Worm (Caenorhabditis elegans): ENCODE measurements around the gene F42H10.2.

The F42H10.2 gene

ce11 chrIII:8443557-8444131 lies 46.8 kb upstream of the F42H10.2 start, which contains the start of gene ufbp-1 (continued):
- TF ChIP-seq ztf-4 (tag; optimal IDR thresholded peaks at IDR 0.05): peak; percentile 92
- TF ChIP-seq tbx-2 (tag; optimal IDR thresholded peaks at IDR 0.05): no peak
- TF ChIP-seq dpl-1 (GFP tag; optimal IDR thresholded peaks at IDR 0.05): peak; percentile 24 to 65 (median 44)
- TF ChIP-seq C34B4.2 (tag; optimal IDR thresholded peaks at IDR 0.05): no peak
- peak; percentile 68 for TF ChIP-seq blmp-1 (tag; optimal IDR thresholded peaks at IDR 0.05)

- no peak for TF ChIP-seq blmp-1 (tag; optimal IDR thresholded peaks at IDR 0.05)
- no peak for TF ChIP-seq ztf-4 (tag; optimal IDR thresholded peaks at IDR 0.05)
- no peak for TF ChIP-seq fkh-8 (tag; optimal IDR thresholded peaks at IDR 0.05)
- TF ChIP-seq ama-1 (optimal IDR thresholded peaks at IDR 0.05): peak; percentile 70
- TF ChIP-seq jun-1 (tag; optimal IDR thresholded peaks at IDR 0.05): no peak
- no peak for TF ChIP-seq pag-3 (tag; optimal IDR thresholded peaks at IDR 0.05; ENCODE audit: borderline replicate concordance, insufficient read depth)
- no peak for TF ChIP-seq egl-13 (tag; optimal IDR thresholded peaks at IDR 0.05)
- no peak for TF ChIP-seq efl-3 (GFP tag; optimal IDR thresholded peaks at IDR 0.05)
- peak; percentile 54 for TF ChIP-seq aly-2 (tag; optimal IDR thresholded peaks at IDR 0.05)
- no peak for TF ChIP-seq C16A3.4 (tag; optimal IDR thresholded peaks at IDR 0.05)
- TF ChIP-seq skn-1 (tag; optimal IDR thresholded peaks at IDR 0.05): peak; percentile 30
- TF ChIP-seq mdl-1 (tag; optimal IDR thresholded peaks at IDR 0.05): no peak
- TF ChIP-seq elt-3 (tag; optimal IDR thresholded peaks at IDR 0.05): no peak
- TF ChIP-seq zip-4 (GFP tag; optimal IDR thresholded peaks at IDR 0.05): no peak
- TF ChIP-seq nhr-28 (tag; optimal IDR thresholded peaks at IDR 0.05): no peak
- no peak for TF ChIP-seq nhr-84 (tag; optimal IDR thresholded peaks at IDR 0.05)
- no peak for TF ChIP-seq ces-1 (GFP tag; optimal IDR thresholded peaks at IDR 0.05)
- TF ChIP-seq F16B12.6 (tag; optimal IDR thresholded peaks at IDR 0.05): no peak
- no peak for TF ChIP-seq Y116A8C.19 (tag; optimal IDR thresholded peaks at IDR 0.05; ENCODE audit: borderline replicate concordance)
- no peak for TF ChIP-seq rnt-1 (tag; optimal IDR thresholded peaks at IDR 0.05)
These were observed 45.9 kb upstream of the F42H10.2 start for ce11 chrIII:8444433-8445090.

ce11 chrIII:8446061-8446460 lies 44.4 kb upstream of the F42H10.2 start:
- TF ChIP-seq isw-1 (GFP tag; IDR thresholded peaks at IDR 0.05): no peak
- no peak for TF ChIP-seq fkh-8 (tag; optimal IDR thresholded peaks at IDR 0.05)
- no peak for TF ChIP-seq xbp-1 (tag; optimal IDR thresholded peaks at IDR 0.05)
- TF ChIP-seq mep-1 (tag; optimal IDR thresholded peaks at IDR 0.05): peak; percentile 53

- TF ChIP-seq C16A3.4 (tag; optimal IDR thresholded peaks at IDR 0.05): no peak
- TF ChIP-seq mdl-1 (tag; optimal IDR thresholded peaks at IDR 0.05): no peak
- no peak for TF ChIP-seq swsn-7 (tag; optimal IDR thresholded peaks at IDR 0.05)
- TF ChIP-seq F16B12.6 (tag; optimal IDR thresholded peaks at IDR 0.05): no peak
- TF ChIP-seq mep-1 (tag; optimal IDR thresholded peaks at IDR 0.05): no peak
- no peak for TF ChIP-seq hlh-4 (tag; optimal IDR thresholded peaks at IDR 0.05)
- no peak for TF ChIP-seq elt-2 (tag; optimal IDR thresholded peaks at IDR 0.05)
- no peak for TF ChIP-seq hlh-17 (GFP tag; optimal IDR thresholded peaks at IDR 0.05; ENCODE audit: borderline replicate concordance)
- TF ChIP-seq lin-15B (tag; optimal IDR thresholded peaks at IDR 0.05): no peak
These were observed 43.9 kb upstream of the F42H10.2 start, which contains the start of gene hsp-110 for ce11 chrIII:8446534-8446933. TSS of gene hsp-110 (minus strand) at chrIII:8446909.

- no peak for TF ChIP-seq ets-5 (GFP tag; IDR thresholded peaks at IDR 0.05)
- TF ChIP-seq lsy-2 (tag; optimal IDR thresholded peaks at IDR 0.05): peak; percentile 97
- TF ChIP-seq egl-27 (tag; optimal IDR thresholded peaks at IDR 0.05): peak in 1 of 2 experiments; percentile 30
- peak; percentile 89 for TF ChIP-seq zip-4 (GFP tag; optimal IDR thresholded peaks at IDR 0.05)
- TF ChIP-seq ceh-88 (GFP tag; IDR thresholded peaks at IDR 0.05): peak; percentile 90
- peak; percentile 87 to 89 (median 89) for TF ChIP-seq dpl-1 (GFP tag; optimal IDR thresholded peaks at IDR 0.05)
- peak; percentile 63 for TF ChIP-seq zag-1 (tag; optimal IDR thresholded peaks at IDR 0.05)
- TF ChIP-seq aha-1 (tag; optimal IDR thresholded peaks at IDR 0.05): peak; percentile 71
- TF ChIP-seq pqm-1 (tag; optimal IDR thresholded peaks at IDR 0.05): peak; percentile 53
- peak; percentile 43 for TF ChIP-seq vab-15 (tag; optimal IDR thresholded peaks at IDR 0.05)
- peak; percentile 96 for TF ChIP-seq lin-15B (tag; optimal IDR thresholded peaks at IDR 0.05)
- TF ChIP-seq mab-9 (GFP tag; IDR thresholded peaks at IDR 0.05): peak; percentile 96
- TF ChIP-seq lin-35 (GFP tag; optimal IDR thresholded peaks at IDR 0.05): peak; percentile 93
- peak; percentile 65; the same call in 1 of the 2 replicates for TF ChIP-seq unc-98 (GFP tag; IDR thresholded peaks at IDR 0.05)
- TF ChIP-seq unc-86 (tag; optimal IDR thresholded peaks at IDR 0.05): peak; percentile 95
- TF ChIP-seq C34B4.2 (tag; optimal IDR thresholded peaks at IDR 0.05): no peak
- TF ChIP-seq nhr-77 (tag; optimal IDR thresholded peaks at IDR 0.05): peak; percentile 95
These were observed 43.4 kb upstream of the F42H10.2 start, which contains the start of gene rpn-3 for ce11 chrIII:8446940-8447403. TSS of gene rpn-3 (plus strand) at chrIII:8447353.
